Worm (Caenorhabditis elegans) whole organism, L1 larva: ENCODE results near the gene clec-176.

Experiments used
- aha-1 ChIP-seq: fragments of 150-350 bp; optimal IDR thresholded peaks from 2 replicates; lab custom pipeline; 2014; ENCODE audit warnings: missing biosample characterization, missing genetic modification characterization
- aly-2 ChIP-seq: fragments of 150-350 bp; optimal IDR thresholded peaks from 2 replicates; lab custom pipeline; 2014; ENCODE audit warnings: missing biosample characterization, missing genetic modification characterization
- ama-1 ChIP-seq: fragments of 150-350 bp; optimal IDR thresholded peaks from 2 replicates; lab custom pipeline; 2014
- ceh-88 ChIP-seq: fragments of 200-800 bp; sonication (Bioruptor generic); IDR thresholded peaks from 2 replicates; pipeline ENCODE4 v1.3.6; 2022; ENCODE audit warnings: missing genetic modification characterization, missing compliant biosample characterization
- dpl-1 ChIP-seq, 3 experiments: fragments of 150-350 bp in 2 of 3; sonication (generic microtip) in 1 of 3; optimal IDR thresholded peaks; 2 replicates each; lab custom pipeline; 2014 to 2017; ENCODE audit warnings: missing biosample characterization in 3 of 3, missing genetic modification characterization in 3 of 3, missing genetic modification reagents in 3 of 3
- dsc-1 ChIP-seq: sonication (generic microtip); optimal IDR thresholded peaks from 2 replicates; lab custom pipeline; 2016; ENCODE audit warnings: mild to moderate bottlenecking, missing genetic modification characterization, missing compliant biosample characterization
- egl-13 ChIP-seq: sonication (generic microtip); optimal IDR thresholded peaks from 2 replicates; lab custom pipeline; 2016; ENCODE audit warnings: missing genotype, missing genetic modification reagents, missing genetic modification characterization, missing compliant biosample characterization
- elt-2 ChIP-seq: sonication (generic microtip); optimal IDR thresholded peaks from 2 replicates; lab custom pipeline; 2016; ENCODE audit warnings: missing genetic modification characterization, mild to moderate bottlenecking, inconsistent platforms, missing compliant biosample characterization, missing genetic modification reagents
- fkh-4 ChIP-seq: sonication (generic microtip); optimal IDR thresholded peaks from 2 replicates; lab custom pipeline; 2016; ENCODE audit warnings: missing compliant biosample characterization, missing genetic modification characterization, borderline replicate concordance
- fos-1 ChIP-seq: fragments of 150-350 bp; optimal IDR thresholded peaks from 2 replicates; lab custom pipeline; 2014; ENCODE audit warnings: missing biosample characterization, missing genetic modification characterization
- grh-1 ChIP-seq: fragments of 200-800 bp; sonication (Bioruptor generic); IDR thresholded peaks from 2 replicates; pipeline ENCODE4 v1.3.6; 2022; ENCODE audit warnings: missing genetic modification reagents, missing genetic modification characterization, missing compliant biosample characterization
- hlh-17 ChIP-seq: fragments of 200-800 bp; sonication (Bioruptor generic); optimal IDR thresholded peaks from 2 replicates; lab custom pipeline; 2018; ENCODE audit warnings: missing genetic modification characterization, mild to moderate bottlenecking, missing compliant biosample characterization, moderate library complexity, borderline replicate concordance
- hlh-4 ChIP-seq: sonication (generic microtip); optimal IDR thresholded peaks from 2 replicates; lab custom pipeline; 2016; ENCODE audit warnings: mild to moderate bottlenecking, missing genetic modification characterization, missing compliant biosample characterization
- hpl-2 ChIP-seq: fragments of 150-350 bp; optimal IDR thresholded peaks from 2 replicates; lab custom pipeline; 2014; ENCODE audit warnings: missing biosample characterization, missing genetic modification reagents, missing genetic modification characterization
- irx-1 ChIP-seq: sonication (generic microtip); optimal IDR thresholded peaks from 2 replicates; lab custom pipeline; 2016; ENCODE audit warnings: missing genetic modification characterization, missing compliant biosample characterization
- isw-1 ChIP-seq: fragments of 200-800 bp; sonication (Bioruptor generic); IDR thresholded peaks from 2 replicates; pipeline ENCODE4 v1.3.6; 2022; ENCODE audit warnings: missing genetic modification characterization, missing compliant biosample characterization
- jun-1 ChIP-seq: fragments of 150-350 bp; optimal IDR thresholded peaks from 2 replicates; lab custom pipeline; 2014; ENCODE audit warnings: missing biosample characterization, missing genetic modification reagents, missing genetic modification characterization
- lin-35 ChIP-seq, 2 experiments: fragments of 150-350 bp; optimal IDR thresholded peaks; 2 replicates each; lab custom pipeline; 2014; ENCODE audit warnings: missing biosample characterization in 2 of 2, missing genetic modification characterization in 2 of 2, missing genetic modification reagents in 2 of 2
- lin-39 ChIP-seq: fragments of 150-350 bp; optimal IDR thresholded peaks from 2 replicates; lab custom pipeline; 2014; ENCODE audit warnings: missing biosample characterization, missing genetic modification reagents, missing genetic modification characterization
- lir-3 ChIP-seq: sonication (generic microtip); optimal IDR thresholded peaks from 2 replicates; lab custom pipeline; 2016; ENCODE audit warnings: mild to moderate bottlenecking, missing genetic modification characterization, moderate library complexity, missing compliant biosample characterization; ENCODE audit not compliant: poor library complexity
- mdl-1 ChIP-seq, 2 experiments: fragments of 150-350 bp; optimal IDR thresholded peaks; 2 replicates each; lab custom pipeline; 2014 to 2017; ENCODE audit warnings: missing biosample characterization in 2 of 2, missing genetic modification characterization in 2 of 2, inconsistent platforms in 1 of 2
- mef-2 ChIP-seq: fragments of 150-350 bp; optimal IDR thresholded peaks from 2 replicates; lab custom pipeline; 2014; ENCODE audit warnings: missing biosample characterization, missing genetic modification characterization
- mep-1 ChIP-seq: fragments of 150-350 bp; optimal IDR thresholded peaks from 2 replicates; lab custom pipeline; 2014; ENCODE audit warnings: missing biosample characterization, missing genetic modification characterization
- nhr-20 ChIP-seq: sonication (generic microtip); optimal IDR thresholded peaks from 2 replicates; lab custom pipeline; 2016; ENCODE audit warnings: mild to moderate bottlenecking, missing genetic modification characterization, missing compliant biosample characterization
- nhr-71 ChIP-seq: sonication (generic microtip); optimal IDR thresholded peaks from 2 replicates; lab custom pipeline; 2016; ENCODE audit warnings: mild to moderate bottlenecking, missing genetic modification characterization, moderate library complexity, missing compliant biosample characterization
- nhr-76 ChIP-seq: sonication (generic microtip); optimal IDR thresholded peaks from 2 replicates; lab custom pipeline; 2017; ENCODE audit warnings: missing biosample characterization, missing genetic modification characterization
- nhr-84 ChIP-seq: sonication (generic microtip); optimal IDR thresholded peaks from 2 replicates; lab custom pipeline; 2017; ENCODE audit warnings: missing biosample characterization, missing genetic modification characterization
- nhr-90 ChIP-seq: sonication (generic microtip); optimal IDR thresholded peaks from 2 replicates; lab custom pipeline; 2016; ENCODE audit warnings: mild to moderate bottlenecking, missing genetic modification characterization, missing compliant biosample characterization; ENCODE audit not compliant: poor library complexity
- pag-3 ChIP-seq: sonication (generic microtip); optimal IDR thresholded peaks from 2 replicates; lab custom pipeline; 2017; ENCODE audit warnings: missing genetic modification characterization, mild to moderate bottlenecking, missing compliant biosample characterization, antibody characterized with exemption, borderline replicate concordance; ENCODE audit not compliant: insufficient read depth
- pax-3 ChIP-seq: fragments of 200-800 bp; sonication (Bioruptor generic); optimal IDR thresholded peaks from 2 replicates; lab custom pipeline; 2018; ENCODE audit warnings: mild to moderate bottlenecking, missing genetic modification characterization, moderate library complexity, missing compliant biosample characterization
- skn-1 ChIP-seq: fragments of 150-350 bp; optimal IDR thresholded peaks from 2 replicates; lab custom pipeline; 2014; ENCODE audit warnings: missing biosample characterization, missing genetic modification characterization
- sptf-1 ChIP-seq: fragments of 150-350 bp; optimal IDR thresholded peaks from 2 replicates; lab custom pipeline; 2014; ENCODE audit warnings: missing biosample characterization, missing genetic modification characterization
- tbx-2 ChIP-seq: sonication (generic microtip); optimal IDR thresholded peaks from 2 replicates; lab custom pipeline; 2016; ENCODE audit warnings: missing genetic modification characterization, missing compliant biosample characterization
- unc-30 ChIP-seq: sonication (generic microtip); optimal IDR thresholded peaks from 2 replicates; lab custom pipeline; 2017; ENCODE audit warnings: missing biosample characterization, missing genetic modification characterization
- unc-62 ChIP-seq: fragments of 150-350 bp; optimal IDR thresholded peaks from 2 replicates; lab custom pipeline; 2014; ENCODE audit warnings: missing biosample characterization, missing genetic modification reagents, missing genetic modification characterization
- vab-15 ChIP-seq: sonication (generic microtip); optimal IDR thresholded peaks from 2 replicates; lab custom pipeline; 2017; ENCODE audit warnings: missing genotype, mild to moderate bottlenecking, missing genetic modification characterization, missing compliant biosample characterization
- zag-1 ChIP-seq: fragments of 150-350 bp; optimal IDR thresholded peaks from 2 replicates; lab custom pipeline; 2014; ENCODE audit warnings: missing biosample characterization, missing genetic modification characterization
- zip-4 ChIP-seq: fragments of 200-800 bp; sonication (Bioruptor generic); optimal IDR thresholded peaks from 2 replicates; lab custom pipeline; 2018; ENCODE audit warnings: mild to moderate bottlenecking, missing genetic modification characterization, moderate library complexity, missing compliant biosample characterization

The clec-176 gene

DNA sequence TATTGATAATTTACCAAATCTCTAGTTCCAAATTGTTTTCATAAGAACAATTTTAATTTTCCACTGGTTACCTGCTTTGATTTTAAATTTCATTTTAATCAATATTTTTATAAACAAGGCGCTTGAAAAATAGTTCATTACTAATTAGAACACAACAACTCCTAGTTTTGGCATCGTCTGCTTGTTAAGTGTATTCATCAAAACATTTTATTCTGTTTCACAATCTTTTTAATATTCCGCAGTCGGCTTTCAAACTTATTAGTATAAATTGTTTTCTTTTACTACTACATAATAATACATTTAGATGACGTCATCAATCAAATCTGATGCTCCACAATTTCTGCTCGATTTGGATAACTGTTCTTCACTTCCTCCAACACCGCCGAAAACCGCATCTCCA is 18.6 kb downstream of the clec-176 start, which contains the start of gene pes-1:
Gene pes-1 (plus strand): TSS at position 301 of the 400 bp plus-strand sequence.
- TF ChIP-seq fkh-4 (no peak), nhr-20 (tag; lab: Kevin White, UChicago) (no peak), hpl-2 (GFP tag; lab: Kevin White, UChicago) (no peak), hlh-4 (tag; lab: Kevin White, UChicago) (no peak), aha-1 (no peak), isw-1 (no peak), ama-1 (lab: Kevin White, UChicago) (no peak), zip-4 (GFP tag; lab: Kevin White, UChicago) (no peak), elt-2 (tag; lab: Kevin White, UChicago) (no peak), lin-35 (GFP tag; optimal IDR thresholded peaks at IDR 0.05; lab: Kevin White, UChicago) (no peak), nhr-71 (tag; lab: Kevin White, UChicago) (no peak), mef-2 (tag; lab: Kevin White, UChicago) (no peak), nhr-76 (tag; lab: Kevin White, UChicago) (no peak), hlh-17 (GFP tag; lab: Kevin White, UChicago) (no peak), grh-1 (GFP tag; lab: Robert Waterston, UW) (no peak), unc-62 (no peak), ceh-88 (GFP tag; lab: Robert Waterston, UW) (no peak)
- TF ChIP-seq, all 84 proteins: peak for 0

DNA sequence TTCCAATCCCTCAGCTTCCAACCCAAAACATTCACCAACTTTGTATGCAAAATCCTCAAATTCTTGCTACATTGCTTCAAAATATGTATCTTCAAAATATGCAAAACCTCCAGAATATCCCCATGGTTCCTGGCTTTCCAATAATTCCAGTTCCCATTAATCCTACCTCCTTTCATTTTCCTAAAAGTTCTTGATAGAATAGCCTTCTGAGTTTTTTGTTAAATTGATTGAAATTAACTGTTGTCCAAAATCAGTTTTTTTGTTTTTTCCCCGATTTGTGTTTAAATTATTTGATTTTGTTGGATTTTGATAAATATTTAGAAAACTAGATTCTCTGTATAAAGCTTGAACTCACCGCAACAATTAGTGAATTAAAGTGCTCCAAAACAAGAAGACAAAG is 21.3 kb downstream of the clec-176 start:
- TF ChIP-seq nhr-90 (tag; lab: Kevin White, UChicago) (no peak), sptf-1 (no peak), irx-1 (tag; lab: Kevin White, UChicago) (no peak), tbx-2 (no peak), skn-1 (tag; lab: Kevin White, UChicago) (no peak), nhr-76 (tag; lab: Kevin White, UChicago) (no peak), dpl-1 (GFP tag; optimal IDR thresholded peaks at IDR 0.05; lab: Kevin White, UChicago) (no peak)

DNA sequence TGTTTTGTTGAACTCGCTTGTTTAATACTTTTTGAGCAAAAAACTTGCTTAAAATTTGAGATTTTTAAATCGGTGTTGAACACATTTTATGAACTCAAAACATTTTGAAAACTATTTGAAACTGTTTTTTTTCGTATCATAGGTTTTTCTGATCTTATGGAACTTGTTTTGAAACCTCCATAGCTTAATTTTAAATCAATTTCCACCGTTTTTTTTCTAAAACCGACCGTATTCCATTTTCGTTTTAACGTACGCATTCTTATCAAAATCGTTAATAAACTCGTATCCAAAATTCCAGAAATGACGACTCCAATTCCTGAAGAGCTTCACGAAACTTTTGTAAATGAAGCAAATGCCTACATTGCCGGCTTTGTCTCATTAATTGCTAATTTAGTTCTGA is 24.5 kb downstream of the clec-176 start, which contains the start of gene srm-2:
Gene srm-2 (plus strand): TSS at position 301 of the 400 bp plus-strand sequence.
- TF ChIP-seq lin-39, result no peak
- no peak for TF ChIP-seq egl-13 (tag; lab: Kevin White, UChicago)
- no peak for TF ChIP-seq mdl-1 (tag; optimal IDR thresholded peaks at IDR 0.05; lab: Kevin White, UChicago)
- TF ChIP-seq pag-3, result no peak
- TF ChIP-seq pax-3, result no peak
- no peak for TF ChIP-seq mef-2 (tag; lab: Kevin White, UChicago)
- TF ChIP-seq unc-30 (tag; lab: Kevin White, UChicago), result no peak
- TF ChIP-seq nhr-71 (tag; lab: Kevin White, UChicago), result no peak
- no peak for TF ChIP-seq mep-1
- no peak for TF ChIP-seq fkh-4
- TF ChIP-seq fos-1 (tag; lab: Kevin White, UChicago), result no peak

DNA sequence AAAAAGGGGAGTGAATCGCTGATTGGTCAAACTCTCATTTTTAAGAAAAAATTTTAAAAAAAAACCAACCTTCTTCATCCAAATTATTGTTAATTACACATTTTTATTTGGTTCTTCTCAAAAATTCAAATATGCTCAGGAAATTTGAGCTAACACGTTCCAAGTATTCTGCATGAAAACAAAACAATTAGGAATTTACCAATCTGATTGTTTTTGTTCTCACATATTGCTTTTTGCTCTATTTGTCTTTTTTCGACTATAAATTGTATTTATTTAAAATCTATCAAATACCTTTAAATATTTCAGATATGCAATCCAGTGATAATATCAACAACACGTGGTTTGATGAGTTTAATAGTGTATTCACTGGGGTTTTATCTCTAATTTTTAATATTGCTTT is 28.4 kb downstream of the clec-176 start, which contains the start of gene srm-1:
Gene srm-1 (plus strand): TSS at position 301 of the 400 bp plus-strand sequence.
- TF ChIP-seq mef-2 (tag; lab: Kevin White, UChicago), result no peak
- TF ChIP-seq pax-3, result no peak
- no peak for TF ChIP-seq jun-1 (tag; lab: Kevin White, UChicago)
- TF ChIP-seq elt-2 (tag; lab: Kevin White, UChicago), result no peak
- TF ChIP-seq hpl-2 (GFP tag; lab: Kevin White, UChicago), result no peak
- TF ChIP-seq zag-1, result no peak
- no peak for TF ChIP-seq nhr-84
- no peak for TF ChIP-seq lir-3
- no peak for TF ChIP-seq aly-2 (tag; lab: Kevin White, UChicago)
- TF ChIP-seq dsc-1 (tag; lab: Kevin White, UChicago), result no peak
- no peak for TF ChIP-seq vab-15
